Fruit fly (Drosophila melanogaster): ENCODE results near the gene Srx.

DNA sequence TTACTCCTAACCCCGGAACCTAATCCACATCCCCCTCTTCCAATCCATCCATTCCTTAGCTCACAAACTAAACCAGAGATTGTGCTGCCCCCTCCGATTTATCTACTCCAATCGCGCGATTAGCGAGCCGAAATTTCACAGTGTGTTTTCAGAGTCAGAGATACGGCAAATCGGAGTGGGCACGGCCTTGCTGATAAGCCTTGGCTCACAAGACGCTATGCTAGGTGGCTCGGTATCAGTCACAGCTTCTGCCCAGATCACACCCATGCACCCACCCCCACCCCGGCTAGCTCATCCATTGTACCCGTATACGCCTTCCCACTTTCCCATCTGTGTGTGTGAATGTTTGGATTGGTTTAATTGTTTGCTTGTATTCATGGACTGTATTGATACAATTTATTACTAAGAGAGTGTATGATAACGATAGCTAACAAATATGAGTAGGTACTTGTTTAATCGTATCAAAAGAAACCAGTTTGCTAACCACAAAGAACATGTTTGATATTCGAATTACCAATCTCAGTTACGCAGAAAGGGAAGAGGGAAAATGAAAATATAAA is 10.9 kb upstream of the Srx start:
- TF ChIP-seq psq (optimal IDR thresholded peaks at IDR 0.05): no peak
- TF ChIP-seq pan (optimal IDR thresholded peaks at IDR 0.05): no peak

Measured in whole organism.